Fruit fly (Drosophila melanogaster) whole organism, prepupa: ENCODE measurements around the gene CG9701.

Experiments used
- Blimp-1 ChIP-seq: fragments of 200-800 bp; sonication (Bioruptor generic); optimal IDR thresholded peaks from 3 replicates; lab custom pipeline; 2017; ENCODE audit warnings: missing biosample characterization, missing genetic modification characterization, mild to moderate bottlenecking, moderate library complexity, missing genetic modification reagents
- CG10631 ChIP-seq: fragments of 200-800 bp; sonication (Bioruptor generic); optimal IDR thresholded peaks from 2 replicates; lab custom pipeline; 2016; ENCODE audit warnings: missing biosample characterization, missing genetic modification characterization
- CG10669 ChIP-seq: fragments of 200-800 bp; sonication (Bioruptor generic); optimal IDR thresholded peaks from 3 replicates; lab custom pipeline; 2018; ENCODE audit warnings: missing biosample characterization, mild to moderate bottlenecking, missing genetic modification characterization, moderate library complexity
- CG11294 ChIP-seq: fragments of 200-800 bp; sonication (Bioruptor generic); IDR thresholded peaks from 2 replicates; pipeline ENCODE4 v1.3.6; 2022; ENCODE audit warnings: missing biosample characterization, missing genetic modification characterization
- CG11902 ChIP-seq: fragments of 200-800 bp; sonication (Bioruptor generic); optimal IDR thresholded peaks from 3 replicates; lab custom pipeline; 2016; ENCODE audit warnings: missing biosample characterization, missing genetic modification characterization
- CG15336 ChIP-seq: fragments of 200-800 bp; sonication (Bioruptor generic); IDR thresholded peaks from 2 replicates; pipeline ENCODE4 v1.3.6; 2022; ENCODE audit warnings: missing biosample characterization, missing genetic modification characterization
- CG16779 ChIP-seq: fragments of 200-800 bp; sonication (Bioruptor generic); optimal IDR thresholded peaks from 3 replicates; lab custom pipeline; 2017; ENCODE audit warnings: missing biosample characterization, mild to moderate bottlenecking, missing genetic modification characterization
- CG3032 ChIP-seq: fragments of 200-800 bp; optimal IDR thresholded peaks from 2 replicates; lab custom pipeline; 2019; ENCODE audit warnings: missing biosample characterization, mild to moderate bottlenecking, missing genetic modification characterization, moderate library complexity
- CG31627 ChIP-seq: fragments of 200-800 bp; sonication (Bioruptor generic); optimal IDR thresholded peaks from 3 replicates; lab custom pipeline; 2016; ENCODE audit warnings: missing biosample characterization, missing genetic modification characterization
- CG32006 ChIP-seq: fragments of 200-800 bp; sonication (Bioruptor generic); optimal IDR thresholded peaks from 3 replicates; lab custom pipeline; 2017; ENCODE audit warnings: missing biosample characterization, mild to moderate bottlenecking, missing genetic modification characterization
- CG34406 ChIP-seq: fragments of 200-800 bp; sonication (Bioruptor generic); optimal IDR thresholded peaks from 3 replicates; lab custom pipeline; 2016; ENCODE audit warnings: missing biosample characterization, missing genetic modification characterization
- CG4318 ChIP-seq: fragments of 200-800 bp; sonication (Bioruptor generic); optimal IDR thresholded peaks from 3 replicates; lab custom pipeline; 2017; ENCODE audit warnings: missing biosample characterization, mild to moderate bottlenecking, missing genetic modification characterization
- CG6163 ChIP-seq: fragments of 200-800 bp; sonication (Bioruptor generic); IDR thresholded peaks from 3 replicates; pipeline ENCODE4 v1.3.6; 2022; ENCODE audit warnings: missing biosample characterization, missing genetic modification characterization
- CG6276 ChIP-seq: fragments of 200-800 bp; sonication (Bioruptor generic); optimal IDR thresholded peaks from 2 replicates; lab custom pipeline; 2017; ENCODE audit warnings: missing biosample characterization, mild to moderate bottlenecking, missing genetic modification characterization
- CG6792 ChIP-seq: fragments of 200-800 bp; sonication (Bioruptor generic); optimal IDR thresholded peaks from 3 replicates; lab custom pipeline; 2016; ENCODE audit warnings: missing biosample characterization, missing genetic modification characterization
- CG6808 ChIP-seq: fragments of 200-800 bp; sonication (Bioruptor generic); optimal IDR thresholded peaks from 3 replicates; lab custom pipeline; 2017; ENCODE audit warnings: missing biosample characterization, missing genetic modification characterization, mild to moderate bottlenecking, moderate library complexity, missing genetic modification reagents
- CG6854 ChIP-seq: fragments of 200-800 bp; sonication (Bioruptor generic); optimal IDR thresholded peaks from 2 replicates; lab custom pipeline; 2017; ENCODE audit warnings: missing biosample characterization, mild to moderate bottlenecking, missing genetic modification characterization
- CG8119 ChIP-seq: fragments of 200-800 bp; sonication (Bioruptor generic); IDR thresholded peaks from 3 replicates; pipeline ENCODE4 v1.3.6; 2022; ENCODE audit warnings: missing biosample characterization, missing genetic modification characterization
- CG8632 ChIP-seq: fragments of 200-800 bp; sonication (Bioruptor generic); optimal IDR thresholded peaks from 3 replicates; lab custom pipeline; 2016; ENCODE audit warnings: missing biosample characterization, missing genetic modification characterization
- Eip75B ChIP-seq: fragments of 200-800 bp; sonication (Bioruptor generic); optimal IDR thresholded peaks from 3 replicates; lab custom pipeline; 2016; ENCODE audit warnings: missing biosample characterization, missing genetic modification characterization
- Eip78C ChIP-seq: fragments of 200-800 bp; sonication (Bioruptor generic); peaks from one replicate; lab custom pipeline; 2016; ENCODE audit warnings: missing biosample characterization, missing genetic modification characterization
- Ets21C ChIP-seq: fragments of 200-800 bp; sonication (Bioruptor generic); optimal IDR thresholded peaks from 3 replicates; lab custom pipeline; 2016; ENCODE audit warnings: missing biosample characterization, missing genetic modification characterization
- Ets96B ChIP-seq: fragments of 200-800 bp; optimal IDR thresholded peaks from 2 replicates; lab custom pipeline; 2019; ENCODE audit warnings: missing biosample characterization, mild to moderate bottlenecking, missing genetic modification characterization, moderate library complexity
- Gug ChIP-seq: fragments of 200-800 bp; sonication (Bioruptor generic); IDR thresholded peaks from 2 replicates; pipeline ENCODE4 v1.3.6; 2022; ENCODE audit warnings: missing biosample characterization, missing genetic modification characterization
- Hr39 ChIP-seq: fragments of 200-800 bp; sonication (Bioruptor generic); optimal IDR thresholded peaks from 2 replicates; lab custom pipeline; 2016; ENCODE audit warnings: missing biosample characterization, missing genetic modification characterization
- OdsH ChIP-seq: fragments of 200-800 bp; sonication (Bioruptor generic); optimal IDR thresholded peaks from 3 replicates; lab custom pipeline; 2016; ENCODE audit warnings: missing biosample characterization, missing genetic modification characterization
- Smox ChIP-seq: fragments of 200-800 bp; sonication (Bioruptor generic); optimal IDR thresholded peaks from 3 replicates; lab custom pipeline; 2016; ENCODE audit warnings: missing biosample characterization, missing genetic modification characterization
- Sox102F ChIP-seq: fragments of 200-800 bp; sonication (Bioruptor generic); optimal IDR thresholded peaks from 2 replicates; lab custom pipeline; 2016; ENCODE audit warnings: missing biosample characterization, mild to moderate bottlenecking, missing genetic modification characterization
- Sox15 ChIP-seq: fragments of 200-800 bp; sonication (Bioruptor generic); optimal IDR thresholded peaks from 3 replicates; lab custom pipeline; 2016; ENCODE audit warnings: missing biosample characterization, missing genetic modification characterization
- acj6 ChIP-seq: fragments of 200-800 bp; sonication (Bioruptor generic); optimal IDR thresholded peaks from 3 replicates; lab custom pipeline; 2016; ENCODE audit warnings: missing biosample characterization, missing genetic modification characterization
- cyc ChIP-seq: fragments of 200-800 bp; sonication (Bioruptor generic); optimal IDR thresholded peaks from 3 replicates; lab custom pipeline; 2016; ENCODE audit warnings: missing biosample characterization, missing genetic modification characterization
- dsx ChIP-seq: fragments of 200-800 bp; optimal IDR thresholded peaks from 3 replicates; lab custom pipeline; 2019; ENCODE audit warnings: missing biosample characterization, mild to moderate bottlenecking, missing genetic modification characterization, moderate library complexity; ENCODE audit not compliant: poor library complexity, severe bottlenecking
- eg ChIP-seq: fragments of 200-800 bp; sonication (Bioruptor generic); IDR thresholded peaks from 3 replicates; pipeline ENCODE4 v1.3.6; 2022; ENCODE audit warnings: missing biosample characterization, missing genetic modification characterization
- esn ChIP-seq: fragments of 200-800 bp; sonication (Bioruptor generic); optimal IDR thresholded peaks from 2 replicates; lab custom pipeline; 2016; ENCODE audit warnings: missing biosample characterization, mild to moderate bottlenecking, missing genetic modification characterization, moderate library complexity
- fd59A ChIP-seq: fragments of 200-800 bp; sonication (Bioruptor generic); optimal IDR thresholded peaks from 2 replicates; lab custom pipeline; 2017; ENCODE audit warnings: missing biosample characterization, mild to moderate bottlenecking, missing genetic modification characterization, missing genetic modification reagents
- fd85E ChIP-seq: fragments of 200-800 bp; sonication (Bioruptor generic); optimal IDR thresholded peaks from 3 replicates; lab custom pipeline; 2016; ENCODE audit warnings: missing biosample characterization, missing genetic modification characterization
- fkh ChIP-seq: fragments of 200-800 bp; sonication (Bioruptor generic); optimal IDR thresholded peaks from 3 replicates; lab custom pipeline; 2017; ENCODE audit warnings: missing biosample characterization, mild to moderate bottlenecking, missing genetic modification characterization, moderate library complexity
- lz ChIP-seq: fragments of 200-800 bp; sonication (Bioruptor generic); optimal IDR thresholded peaks from 3 replicates; lab custom pipeline; 2016; ENCODE audit warnings: missing biosample characterization, missing genetic modification characterization
- net ChIP-seq: fragments of 200-800 bp; sonication (Bioruptor generic); optimal IDR thresholded peaks from 3 replicates; lab custom pipeline; 2016; ENCODE audit warnings: missing biosample characterization, missing genetic modification characterization
- salr ChIP-seq, 2 experiments: fragments of 200-800 bp; sonication (Bioruptor generic); optimal IDR thresholded peaks; 3 replicates each; lab custom pipeline; 2016 to 2018; ENCODE audit warnings: missing biosample characterization in 2 of 2, missing genetic modification characterization in 2 of 2, mild to moderate bottlenecking in 1 of 2
- spab ChIP-seq: fragments of 200-800 bp; sonication (Bioruptor generic); optimal IDR thresholded peaks from 2 replicates; lab custom pipeline; 2017; ENCODE audit warnings: missing biosample characterization, mild to moderate bottlenecking, missing genetic modification characterization, missing genetic modification reagents
- ss ChIP-seq, 2 experiments: fragments of 200-800 bp; sonication (Bioruptor generic); optimal IDR thresholded peaks; 2 replicates in 1 of 2; 3 replicates in 1 of 2; lab custom pipeline; 2017 to 2018; ENCODE audit warnings: mild to moderate bottlenecking in 2 of 2, missing biosample characterization in 2 of 2, missing genetic modification characterization in 2 of 2, moderate library complexity in 1 of 2
- svp ChIP-seq: fragments of 200-800 bp; sonication (Bioruptor generic); peaks from one replicate; lab custom pipeline; 2016; ENCODE audit warnings: missing biosample characterization, missing genetic modification characterization
- topi ChIP-seq: fragments of 200-800 bp; sonication (Bioruptor generic); optimal IDR thresholded peaks from 3 replicates; lab custom pipeline; 2016; ENCODE audit warnings: missing biosample characterization, missing genetic modification characterization
- vri ChIP-seq: fragments of 200-800 bp; sonication (Bioruptor generic); optimal IDR thresholded peaks from 3 replicates; lab custom pipeline; 2016; ENCODE audit warnings: missing biosample characterization, mild to moderate bottlenecking, missing genetic modification characterization

Gene CG9701

DNA sequence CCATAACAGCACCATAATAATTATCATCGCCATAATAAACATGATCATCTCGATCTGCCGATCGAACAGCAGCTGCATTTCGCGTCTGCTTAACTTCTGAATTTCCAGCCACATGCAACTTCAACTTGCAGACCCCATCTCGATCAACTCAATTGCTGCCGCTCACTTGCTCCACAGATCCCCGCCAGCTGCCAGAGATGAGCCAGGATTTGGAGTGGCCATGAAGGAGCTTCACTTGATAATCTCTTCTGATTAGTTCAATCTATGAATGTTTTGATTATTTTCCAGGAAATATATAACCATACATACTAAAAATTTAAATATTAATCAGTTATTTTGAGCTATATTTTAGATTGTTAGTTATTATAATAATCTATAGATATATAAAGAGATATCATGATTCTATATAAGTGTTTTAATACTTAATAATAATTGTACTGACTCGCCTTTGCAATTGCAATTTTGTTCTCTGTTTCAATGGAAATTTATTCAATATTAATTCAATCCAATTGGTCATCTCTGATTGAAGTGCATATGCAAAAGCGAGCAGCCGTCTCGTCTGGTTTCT, 18.2 kb downstream of the CG9701 start:
- TF ChIP-seq dsx (GFP tag; lab: Kevin White, UChicago) (peak; percentile 10), fkh (GFP tag; lab: Kevin White, UChicago) (no peak), cyc (no peak), spab (peak; percentile 29), ss (GFP tag; optimal IDR thresholded peaks at IDR 0.05; lab: Kevin White, UChicago) (peak in 1 of 2 experiments; percentile 15), svp (peak; percentile 33), CG8119 (GFP tag; lab: Robert Waterston, UW) (0 out of 3 replicates have a peak, but pooled peaks have one; percentile 14), CG32006 (GFP tag; lab: Kevin White, UChicago) (peak; percentile 53), CG6808 (GFP tag; lab: Kevin White, UChicago) (peak; percentile 34), CG3032 (tag; lab: Kevin White, UChicago) (peak; percentile 26), net (GFP tag; lab: Kevin White, UChicago) (peak; percentile 7), CG10669 (peak; percentile 13), CG10631 (GFP tag; lab: Kevin White, UChicago) (peak; percentile 9), esn (GFP tag; lab: Kevin White, UChicago) (no peak), CG15336 (GFP tag; lab: Robert Waterston, UW) (peak; percentile 10; the same call in 1 of the 2 replicates), CG6276 (GFP tag; lab: Kevin White, UChicago) (peak; percentile 23), CG11902 (GFP tag; lab: Kevin White, UChicago) (no peak), topi (GFP tag; lab: Kevin White, UChicago) (no peak), Ets96B (tag; lab: Kevin White, UChicago) (peak; percentile 7), lz (GFP tag; lab: Kevin White, UChicago) (no peak), CG6163 (GFP tag; lab: Robert Waterston, UW) (peak; percentile 52; the same call in 1 of the 3 replicates), Hr39 (no peak), CG31627 (no peak), CG4318 (GFP tag; lab: Kevin White, UChicago) (peak; percentile 37), Sox102F (GFP tag; lab: Kevin White, UChicago) (no peak), Smox (no peak), acj6 (GFP tag; lab: Kevin White, UChicago) (no peak), fd59A (no peak), salr (GFP tag; optimal IDR thresholded peaks at IDR 0.05; lab: Kevin White, UChicago) (no peak), CG8632 (GFP tag; lab: Kevin White, UChicago) (no peak), Eip75B (GFP tag; lab: Kevin White, UChicago) (no peak)
- TF ChIP-seq, all 60 proteins: peak for 16

DNA sequence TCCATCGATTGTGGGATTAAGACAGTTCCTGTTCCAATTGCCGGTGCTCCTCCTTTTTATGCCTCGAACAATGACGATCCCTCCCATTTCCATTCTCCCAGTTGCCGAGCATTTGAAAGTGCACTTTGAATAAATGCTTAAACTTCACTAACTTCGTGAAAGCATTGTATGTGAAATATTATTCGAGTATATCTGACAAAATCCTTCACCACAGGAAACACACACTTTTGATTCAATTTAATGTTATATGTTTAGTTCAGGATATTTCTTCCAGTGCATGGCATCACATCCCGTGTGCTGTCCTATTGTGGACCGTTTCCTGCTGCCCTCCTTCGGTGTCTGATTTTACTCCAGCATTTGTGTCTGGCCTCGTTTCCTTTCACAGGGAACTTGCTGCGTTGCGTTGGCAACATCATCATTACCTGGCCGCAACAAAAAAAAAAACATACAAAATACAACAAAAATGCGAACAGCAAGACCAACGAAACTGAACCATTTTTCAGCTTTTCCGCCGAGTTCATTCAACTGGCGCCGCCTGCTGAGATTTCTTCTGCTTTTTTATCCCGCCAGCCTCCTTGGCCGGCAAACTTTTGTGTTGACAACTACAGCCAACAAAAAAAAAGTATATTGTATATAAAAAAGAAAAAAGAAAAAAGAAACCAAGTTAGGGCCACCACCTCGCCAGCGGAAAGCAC, 19.2 kb downstream of the CG9701 start:
- TF ChIP-seq fkh (GFP tag; lab: Kevin White, UChicago): no peak
- TF ChIP-seq fd59A: peak; percentile 57
- peak; percentile 60 for TF ChIP-seq CG3032 (tag; lab: Kevin White, UChicago)
- peak; percentile 82 for TF ChIP-seq CG15336 (GFP tag; lab: Robert Waterston, UW)
- peak; percentile 2 for TF ChIP-seq Ets21C (GFP tag; lab: Kevin White, UChicago)
- TF ChIP-seq CG32006 (GFP tag; lab: Kevin White, UChicago): peak; percentile 75
- peak; percentile 50; the same call in 1 of the 2 replicates for TF ChIP-seq CG11294 (GFP tag; lab: Robert Waterston, UW)
- TF ChIP-seq OdsH: peak; percentile 66
- TF ChIP-seq spab: peak; percentile 66
- TF ChIP-seq fd85E (GFP tag; lab: Kevin White, UChicago): no peak
- TF ChIP-seq Sox102F (GFP tag; lab: Kevin White, UChicago): peak; percentile 14
- TF ChIP-seq CG6792: peak; percentile 56
- TF ChIP-seq CG16779 (tag; lab: Kevin White, UChicago): peak; percentile 67
- TF ChIP-seq svp: peak; percentile 78
- TF ChIP-seq Blimp-1 (GFP tag; lab: Kevin White, UChicago): no peak
- peak; percentile 57 for TF ChIP-seq net (GFP tag; lab: Kevin White, UChicago)
- TF ChIP-seq vri (GFP tag; lab: Kevin White, UChicago): no peak
- no peak for TF ChIP-seq Sox15
- peak; percentile 74 for TF ChIP-seq CG8119 (GFP tag; lab: Robert Waterston, UW)
- peak; percentile 65 for TF ChIP-seq CG10669
- peak; percentile 38 for TF ChIP-seq CG34406 (GFP tag; lab: Kevin White, UChicago)
- peak; percentile 64 to 69 for TF ChIP-seq salr (GFP tag; optimal IDR thresholded peaks at IDR 0.05; lab: Kevin White, UChicago)
- TF ChIP-seq Eip78C: peak; percentile 91
- peak; percentile 80 for TF ChIP-seq CG6276 (GFP tag; lab: Kevin White, UChicago)
- peak; percentile 81 for TF ChIP-seq CG10631 (GFP tag; lab: Kevin White, UChicago)
- TF ChIP-seq eg: peak; percentile 81
- TF ChIP-seq Gug (GFP tag; lab: Robert Waterston, UW): peak; percentile 35; the same call in 1 of the 2 replicates
- peak; percentile 38 for TF ChIP-seq CG31627
- peak; percentile 18 for TF ChIP-seq Smox
- TF ChIP-seq ss (GFP tag; optimal IDR thresholded peaks at IDR 0.05; lab: Kevin White, UChicago): peak; percentile 34 to 64
- no peak for TF ChIP-seq CG6854 (GFP tag; lab: Kevin White, UChicago)
- peak; percentile 51 for TF ChIP-seq topi (GFP tag; lab: Kevin White, UChicago)
